Fruit fly (Drosophila melanogaster) S2 (cell line): ENCODE results near the gene Ctns.

Source experiments
- CG8478 ChIP-seq: fragments of >200 bp; optimal IDR thresholded peaks from 2 replicates; lab custom pipeline; 2018
- CTCF ChIP-seq, 2 experiments: fragments of >200 bp; optimal IDR thresholded peaks; 2 replicates each; lab custom pipeline; 2018

Gene Ctns

DNA sequence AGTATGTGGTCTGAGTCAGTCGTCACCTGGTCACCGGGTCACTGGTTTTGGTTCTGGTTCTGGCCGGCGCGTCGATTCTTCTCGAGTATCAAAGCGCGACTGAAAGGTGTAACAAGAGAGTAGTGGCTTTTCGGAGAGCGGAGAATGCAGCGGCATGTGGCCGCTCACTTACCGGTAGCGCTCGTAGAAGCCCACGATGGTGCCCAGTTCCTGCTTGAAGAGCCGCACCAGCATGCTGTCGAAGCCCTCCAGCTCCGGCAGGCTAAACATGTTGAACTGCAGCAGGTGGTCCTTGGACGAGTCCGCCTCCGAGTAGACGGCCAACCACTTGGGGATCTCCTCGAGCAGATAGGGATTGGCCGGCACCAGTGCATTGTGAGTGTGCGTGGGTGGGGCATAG is at the start of gene Ctns:
Gene Ctns (minus strand): TSS at position 101 of the 400 bp plus-strand sequence.
- no peak for TF ChIP-seq CG8478 (lab: Kevin White, UChicago)
- TF ChIP-seq CTCF (optimal IDR thresholded peaks at IDR 0.05; lab: Kevin White, UChicago) = no peak

DNA sequence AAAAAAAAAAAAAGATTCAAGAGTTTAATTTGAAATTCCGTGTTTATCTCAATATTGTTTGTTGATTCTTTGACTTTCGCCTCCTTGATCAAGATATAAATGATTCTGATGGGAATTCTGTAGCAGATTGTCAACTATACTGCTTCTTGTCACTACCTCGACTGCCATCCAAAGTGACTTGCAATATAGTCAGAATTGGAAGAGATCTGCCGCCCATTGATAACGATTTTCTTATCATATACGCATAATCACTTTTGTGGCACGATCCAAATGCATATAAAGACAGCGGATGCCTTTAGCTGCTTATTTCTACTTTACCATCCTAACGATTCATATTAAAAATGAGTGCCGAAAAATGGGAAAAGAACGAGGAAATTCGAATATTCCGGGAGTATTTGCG is 40.5 kb upstream of the Ctns start, which contains the start of gene CG6738:
Gene CG6738 (plus strand): TSS at position 301 of the 400 bp plus-strand sequence.
- TF ChIP-seq CTCF (optimal IDR thresholded peaks at IDR 0.05; lab: Kevin White, UChicago) (no peak), CG8478 (lab: Kevin White, UChicago) (no peak)

DNA sequence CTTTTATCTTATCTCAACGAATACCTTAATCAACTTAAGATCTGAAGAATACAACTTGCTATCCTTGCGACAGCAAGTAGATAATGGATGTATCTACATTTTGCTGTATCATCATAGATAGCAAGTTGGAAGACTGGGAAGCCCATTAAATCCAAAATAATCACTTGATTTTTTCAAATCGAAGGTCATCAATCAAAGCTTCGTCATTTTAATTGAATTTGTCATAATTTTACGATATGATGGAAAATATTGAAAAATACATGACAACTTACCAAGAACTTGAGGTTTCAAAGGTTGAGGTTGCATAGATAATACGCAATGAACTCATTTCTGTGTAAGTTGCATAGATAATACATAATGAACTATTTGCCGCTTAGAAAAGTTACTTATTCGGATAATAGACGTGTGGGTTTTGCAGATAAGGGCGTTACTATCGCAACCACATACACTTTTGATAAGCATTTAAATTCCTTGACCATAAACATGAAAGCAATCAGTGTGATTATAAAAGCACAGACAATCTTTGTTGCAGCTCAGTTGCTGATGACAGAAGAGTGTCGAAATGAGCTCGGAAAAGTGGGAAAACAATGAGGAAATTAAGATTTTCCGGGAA is 38.5 kb upstream of the Ctns start, which contains the start of gene CG6733:
Gene CG6733 (plus strand): TSS at position 532 of the 613 bp plus-strand sequence.
- TF ChIP-seq CG8478 (lab: Kevin White, UChicago) (no peak), CTCF (optimal IDR thresholded peaks at IDR 0.05; lab: Kevin White, UChicago) (no peak)

DNA sequence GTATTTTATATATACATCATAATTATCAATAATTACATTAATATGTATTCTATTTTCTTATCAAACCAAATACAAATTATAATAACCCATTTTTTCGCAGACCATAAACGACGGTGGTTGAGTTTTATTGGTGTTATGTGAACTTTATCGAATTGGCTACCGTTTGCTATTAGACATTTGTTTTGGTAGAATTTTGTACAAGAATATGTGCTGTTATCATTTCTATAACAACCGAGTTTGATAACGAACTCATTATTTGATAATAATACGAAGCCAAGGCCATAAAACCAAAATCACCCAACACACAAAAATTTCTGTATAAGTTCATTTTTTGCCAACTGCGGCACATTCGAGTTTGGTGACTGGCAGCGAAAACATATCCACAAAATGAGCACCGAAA is 36.6 kb upstream of the Ctns start, which contains the start of gene CG17109:
Gene CG17109 (plus strand): TSS at position 345 of the 400 bp plus-strand sequence.
- TF ChIP-seq CTCF (optimal IDR thresholded peaks at IDR 0.05; lab: Kevin White, UChicago) = no peak
- TF ChIP-seq CG8478 (lab: Kevin White, UChicago) = no peak

DNA sequence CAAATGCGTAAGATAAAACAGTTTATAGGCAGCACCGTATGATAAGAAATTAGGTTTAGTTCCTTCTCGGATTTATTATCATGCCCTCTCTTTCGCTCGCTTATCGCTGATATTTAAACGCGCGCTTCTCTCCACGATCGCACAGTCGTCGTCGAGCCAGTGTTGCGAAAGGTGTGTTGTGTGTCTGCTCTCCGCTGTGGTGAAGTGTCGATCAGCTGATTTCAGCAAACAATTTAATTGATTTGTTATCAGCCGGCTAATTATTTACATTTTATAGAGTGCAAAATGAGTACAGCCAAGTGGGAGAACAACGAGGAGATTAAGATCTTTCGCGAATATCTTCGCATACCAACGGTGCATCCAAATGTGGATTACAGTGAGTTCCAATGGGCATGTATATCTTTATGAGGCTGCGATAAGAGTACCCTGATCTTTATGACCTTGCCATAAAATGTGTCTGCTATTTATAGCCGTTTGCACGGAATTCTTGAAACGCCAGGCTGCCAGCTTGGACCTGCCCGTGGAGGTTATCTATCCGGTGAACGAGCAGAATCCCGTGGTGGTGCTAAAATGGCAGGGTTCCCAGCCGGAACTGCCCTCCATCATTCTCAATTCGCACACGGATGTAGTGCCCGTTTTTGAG is 32.9 kb upstream of the Ctns start, which contains the start of the genes CG17110 and CG6726:
Gene CG17110 (plus strand): TSS at position 139 of the 643 bp plus-strand sequence.
Gene CG6726 (plus strand): TSS at position 139 of the 643 bp plus-strand sequence.
- TF ChIP-seq CTCF (optimal IDR thresholded peaks at IDR 0.05; lab: Kevin White, UChicago) (no peak), CG8478 (lab: Kevin White, UChicago) (no peak)

DNA sequence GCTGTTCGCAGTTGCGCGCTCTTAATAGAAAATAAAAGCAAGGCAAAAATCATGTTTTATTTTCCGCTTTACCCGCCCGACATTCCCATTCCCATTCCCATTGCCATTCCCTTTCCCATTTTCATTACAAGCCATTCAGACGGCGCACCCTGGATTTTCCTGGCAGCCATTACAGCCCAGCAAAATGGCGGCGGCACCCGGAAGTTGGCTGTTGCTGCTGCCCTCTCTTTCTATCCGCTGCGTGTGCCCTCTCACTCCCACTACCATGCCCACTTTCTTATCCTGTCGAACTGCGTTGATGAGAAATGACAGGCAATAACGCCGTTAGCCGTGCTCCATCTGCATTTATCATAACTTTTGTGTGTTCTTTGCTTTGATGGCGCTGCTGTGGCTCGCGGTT is 29.5 kb upstream of the Ctns start:
- TF ChIP-seq CTCF (optimal IDR thresholded peaks at IDR 0.05; lab: Kevin White, UChicago) (no peak), CG8478 (lab: Kevin White, UChicago) (no peak)

DNA sequence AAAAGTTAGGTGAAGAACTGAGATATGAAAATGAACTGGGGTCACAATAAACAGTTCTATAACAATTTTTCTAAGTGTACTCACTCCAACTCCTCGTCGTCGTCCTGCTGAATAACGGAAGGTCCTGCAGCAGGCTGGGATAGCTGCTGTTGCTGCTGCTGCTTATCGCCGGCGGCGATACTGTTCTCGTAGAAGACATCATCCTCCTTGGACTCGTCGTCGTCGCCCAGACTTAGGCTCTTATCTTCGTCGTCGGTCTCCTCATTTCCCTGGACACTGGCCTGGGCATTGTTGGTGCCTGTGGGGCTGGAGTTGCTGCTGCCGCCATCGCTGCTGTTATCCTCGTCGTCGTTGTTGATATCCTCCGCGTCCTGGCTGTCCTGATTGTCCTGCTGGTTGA is 22.5 kb upstream of the Ctns start:
- no peak for TF ChIP-seq CG8478 (lab: Kevin White, UChicago)
- no peak for TF ChIP-seq CTCF (optimal IDR thresholded peaks at IDR 0.05; lab: Kevin White, UChicago)

DNA sequence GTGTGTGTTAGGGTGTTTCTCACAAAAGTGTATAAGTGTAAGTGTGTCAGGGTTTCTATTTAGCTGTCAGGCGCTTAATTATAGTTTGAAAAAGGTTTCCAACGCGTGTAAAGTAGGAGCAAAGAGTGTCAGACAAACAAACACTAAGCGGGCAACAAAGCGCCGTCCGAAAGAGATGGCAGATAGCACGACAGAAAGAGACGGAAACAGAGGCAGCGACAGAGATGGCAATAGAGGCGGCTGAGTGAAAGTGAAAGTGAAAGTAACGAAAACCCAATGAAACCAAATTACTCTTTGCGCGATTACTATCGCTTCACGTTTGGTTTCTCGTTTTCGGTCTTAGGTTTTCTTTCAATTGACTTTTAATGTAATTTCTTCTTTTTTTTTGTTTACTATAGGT is 15.7 kb upstream of the Ctns start:
- no peak for TF ChIP-seq CG8478 (lab: Kevin White, UChicago)
- TF ChIP-seq CTCF (optimal IDR thresholded peaks at IDR 0.05; lab: Kevin White, UChicago) = no peak

DNA sequence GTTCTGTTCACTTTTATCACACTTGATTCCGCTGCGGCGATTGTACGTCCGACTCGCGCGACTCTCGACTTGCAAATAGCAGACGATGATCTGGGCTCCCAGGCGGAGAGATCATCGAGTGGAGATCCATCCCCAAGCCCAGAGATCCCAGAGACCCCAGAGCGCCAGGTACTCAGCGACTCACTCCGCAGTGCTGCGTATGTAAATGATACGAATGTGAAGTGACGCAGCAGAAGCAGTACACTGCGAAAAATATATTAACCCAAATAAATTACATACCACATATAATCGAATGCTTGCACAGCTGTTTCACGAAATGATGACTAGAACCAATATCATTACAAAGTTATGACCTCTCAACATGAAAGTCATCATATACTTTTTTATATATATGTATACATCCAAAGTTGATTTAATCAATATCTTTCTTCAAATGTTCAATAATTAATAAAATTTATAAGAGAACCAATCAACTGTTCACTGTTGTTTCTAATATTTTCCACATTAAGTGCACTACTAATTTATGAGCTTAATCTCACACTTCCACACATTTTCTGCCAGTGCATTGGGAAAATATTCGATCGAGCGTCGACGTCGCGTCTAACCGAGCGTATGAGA is 8.6 kb upstream of the Ctns start, which contains the start of gene CG17111:
Gene CG17111 (minus strand): TSS at position 51 of the 618 bp plus-strand sequence.
- no peak for TF ChIP-seq CTCF (optimal IDR thresholded peaks at IDR 0.05; lab: Kevin White, UChicago)
- no peak for TF ChIP-seq CG8478 (lab: Kevin White, UChicago)

DNA sequence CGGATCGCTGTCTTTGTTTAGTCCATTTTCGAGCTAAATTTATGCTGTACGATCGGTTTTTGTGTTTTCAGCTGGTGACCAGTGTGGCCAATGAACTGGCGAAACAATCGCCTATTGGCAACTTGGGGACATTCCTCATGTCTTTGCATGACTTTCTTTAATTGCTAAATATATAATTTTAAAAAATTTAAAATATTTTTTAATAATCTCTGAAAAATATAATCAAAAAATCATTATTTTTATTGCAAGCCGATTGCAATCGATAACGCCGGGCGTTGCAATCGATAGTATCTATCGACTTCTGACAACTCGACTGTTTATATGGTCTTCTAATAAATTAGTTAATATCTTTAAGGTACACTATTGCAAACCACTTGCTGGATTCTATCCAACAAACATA is 2.5 kb upstream of the Ctns start, which contains the start of the genes sav and Ublcp1:
Gene sav (minus strand): TSS at position 96 of the 400 bp plus-strand sequence.
Gene Ublcp1 (plus strand): TSS at position 285 of the 400 bp plus-strand sequence.
- TF ChIP-seq CG8478 (lab: Kevin White, UChicago) (no peak), CTCF (optimal IDR thresholded peaks at IDR 0.05; lab: Kevin White, UChicago) (no peak)

DNA sequence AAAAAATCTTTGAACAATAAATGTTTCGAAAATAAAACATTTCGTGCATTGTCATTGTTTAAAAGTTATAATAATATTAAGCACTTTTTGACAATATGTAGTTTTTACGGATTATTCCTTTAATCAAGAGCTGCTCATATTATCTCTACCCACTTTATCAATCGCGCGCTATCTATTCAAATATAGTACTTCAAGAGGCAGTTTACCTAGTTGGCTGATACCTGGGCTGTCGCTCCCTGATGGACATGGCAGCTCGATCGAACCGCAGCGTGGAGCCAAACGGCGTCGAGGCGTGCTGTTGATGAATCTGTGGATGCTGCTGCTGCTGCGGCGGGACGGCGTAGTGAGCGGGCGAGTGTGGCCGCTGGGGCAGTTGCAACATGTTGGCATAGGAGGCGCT is 1.4 kb upstream of the Ctns start:
- TF ChIP-seq CG8478 (lab: Kevin White, UChicago) = no peak
- TF ChIP-seq CTCF (optimal IDR thresholded peaks at IDR 0.05; lab: Kevin White, UChicago) = no peak

DNA sequence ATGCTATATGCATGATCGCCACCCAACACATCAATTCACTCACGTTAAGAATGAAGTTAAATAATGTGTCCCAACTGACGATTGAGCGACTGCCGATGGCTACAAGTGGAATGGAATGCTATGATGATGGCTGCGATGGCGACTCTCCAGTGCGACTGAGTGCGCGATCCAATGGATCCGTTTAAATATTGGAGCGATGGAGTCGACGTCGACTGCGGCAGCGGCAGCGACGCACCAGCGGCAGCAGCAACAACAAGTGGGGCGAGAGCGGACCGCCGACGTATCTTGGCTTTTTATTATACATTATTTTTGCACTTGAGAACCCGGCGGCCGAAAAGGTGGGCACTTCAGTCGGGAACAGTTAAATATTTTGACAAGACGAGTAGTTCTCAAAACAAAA is 1.4 kb downstream of the Ctns start:
- TF ChIP-seq CTCF (optimal IDR thresholded peaks at IDR 0.05; lab: Kevin White, UChicago) = no peak
- TF ChIP-seq CG8478 (lab: Kevin White, UChicago) = no peak

DNA sequence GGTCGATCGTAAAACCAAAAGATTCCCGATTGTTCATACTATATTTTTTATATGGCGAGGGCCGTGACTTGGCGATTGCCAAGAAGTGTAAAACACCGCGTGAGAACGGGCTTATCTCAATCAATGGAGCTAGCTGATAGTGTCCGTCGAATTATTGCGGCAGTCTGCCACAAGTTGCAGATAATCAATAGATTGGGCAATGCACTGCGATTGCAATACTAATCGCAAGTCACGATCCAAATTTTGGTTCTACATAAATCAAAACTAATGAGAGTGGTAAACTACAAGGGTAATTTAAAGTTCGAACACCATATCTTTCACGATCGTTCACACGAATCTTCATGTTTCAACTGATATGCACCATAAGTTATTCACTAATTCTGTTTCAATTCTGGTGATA is 2.0 kb downstream of the Ctns start:
- TF ChIP-seq CTCF (optimal IDR thresholded peaks at IDR 0.05; lab: Kevin White, UChicago) (no peak), CG8478 (lab: Kevin White, UChicago) (no peak)

DNA sequence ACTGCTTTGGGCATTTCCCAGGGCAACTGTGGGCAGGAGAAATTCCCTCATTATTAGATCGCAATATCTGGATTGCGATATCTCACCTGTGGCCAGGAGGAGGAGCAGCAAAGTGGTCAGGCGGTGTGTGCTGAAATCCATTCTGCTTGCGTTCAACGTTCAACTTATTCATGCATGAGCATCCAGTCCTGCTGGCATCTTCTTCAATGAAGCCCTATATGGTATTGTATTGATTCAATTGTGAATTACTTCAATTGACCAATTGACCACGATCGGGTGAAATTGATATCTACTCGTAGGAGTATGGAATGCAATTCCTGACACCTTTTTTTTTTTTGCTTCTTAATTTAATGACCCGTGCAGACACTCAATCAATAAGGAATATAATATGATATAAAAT is 2.6 kb downstream of the Ctns start:
- TF ChIP-seq CG8478 (lab: Kevin White, UChicago) (no peak), CTCF (optimal IDR thresholded peaks at IDR 0.05; lab: Kevin White, UChicago) (no peak)

DNA sequence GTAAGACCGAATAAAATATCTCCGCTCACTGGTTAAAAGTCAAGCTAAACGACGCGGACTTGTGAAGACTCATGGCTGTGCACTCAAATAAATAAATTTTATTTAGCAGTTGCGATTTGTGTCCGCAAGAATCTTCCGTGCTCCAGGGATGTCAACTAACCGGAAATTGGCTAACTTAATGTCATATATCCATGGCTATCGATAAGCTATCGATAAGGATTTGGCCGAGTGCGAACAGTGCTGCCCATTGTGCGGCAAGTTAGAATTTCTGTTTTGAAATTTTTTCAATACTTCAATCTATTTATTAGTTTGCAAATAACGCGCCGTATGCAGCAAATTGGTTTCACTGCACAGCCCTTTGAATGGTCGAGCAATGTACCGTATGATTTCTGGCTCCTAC is 4.8 kb downstream of the Ctns start, which contains the start of gene p53:
Gene p53 (minus strand): TSS at position 147 of the 400 bp plus-strand sequence.
- TF ChIP-seq CTCF (optimal IDR thresholded peaks at IDR 0.05; lab: Kevin White, UChicago) (peak in 1 of 2 experiments; percentile 3), CG8478 (lab: Kevin White, UChicago) (no peak)
